Worm (Caenorhabditis elegans): Measurements from ENCODE around the gene grl-28.

The grl-28 gene

ce11 chrV:3592099-3592498 is 40.4 kb upstream of the grl-28 start, which contains the start of gene T22F3.12:
T22F3.12 (minus strand) TSS chrV:3592199.
- TF ChIP-seq nhr-80 (tag; optimal IDR thresholded peaks at IDR 0.05) (no peak), B0035.1 (tag; optimal IDR thresholded peaks at IDR 0.05) (no peak), gei-17 (GFP tag; optimal IDR thresholded peaks at IDR 0.05) (no peak), K11D2.4 (GFP tag; IDR thresholded peaks at IDR 0.05) (no peak), mes-4 (tag; optimal IDR thresholded peaks at IDR 0.05) (no peak), F49E8.2 (tag; optimal IDR thresholded peaks at IDR 0.05; ENCODE audit: insufficient read depth) (no peak), ztf-28 (GFP tag; IDR thresholded peaks at IDR 0.05) (no peak), egrh-3 (GFP tag; IDR thresholded peaks at IDR 0.05) (no peak), F23B12.7 (tag; optimal IDR thresholded peaks at IDR 0.05; ENCODE audit: insufficient read depth) (no peak), nfya-2 (GFP tag; IDR thresholded peaks at IDR 0.05) (no peak), bed-2 (GFP tag; IDR thresholded peaks at IDR 0.05) (no peak), F33H1.4 (GFP tag; IDR thresholded peaks at IDR 0.05) (no peak), madf-6 (GFP tag; IDR thresholded peaks at IDR 0.05) (no peak), die-1 (tag; optimal IDR thresholded peaks at IDR 0.05) (no peak), ceh-40 (GFP tag; IDR thresholded peaks at IDR 0.05) (no peak), mel-28 (tag; optimal IDR thresholded peaks at IDR 0.05; ENCODE audit: borderline replicate concordance) (no peak)

- peak; percentile 62 for TF ChIP-seq D2030.7 (GFP tag; IDR thresholded peaks at IDR 0.05)
- TF ChIP-seq tbp1 (GFP tag; optimal IDR thresholded peaks at IDR 0.05): peak; percentile 86
- peak; percentile 60 for TF ChIP-seq rpc-1 (optimal IDR thresholded peaks at IDR 0.05)
- TF ChIP-seq rpc-1 (tag; optimal IDR thresholded peaks at IDR 0.05): peak; percentile 75
- 0 out of 2 replicates have a peak, but pooled peaks have one; percentile 62 for TF ChIP-seq ceh-40 (GFP tag; IDR thresholded peaks at IDR 0.05)
- TF ChIP-seq ZK185.1 (tag; optimal IDR thresholded peaks at IDR 0.05; ENCODE audit: poor library complexity, severe bottlenecking): peak; percentile 5
- TF ChIP-seq ama-1 (optimal IDR thresholded peaks at IDR 0.05): no peak
- no peak for TF ChIP-seq ama-1 (GFP tag; optimal IDR thresholded peaks at IDR 0.05)
- TF ChIP-seq Y53G8AR.9 (GFP tag; conservative IDR thresholded peaks at IDR 0.05): no peak
- peak; percentile 10 for TF ChIP-seq snpc-1.3 (tag; optimal IDR thresholded peaks at IDR 0.05; ENCODE audit: insufficient read depth)
- TF ChIP-seq nfyb-1 (GFP tag; IDR thresholded peaks at IDR 0.05): no peak
- TF ChIP-seq lir-1 (GFP tag; conservative IDR thresholded peaks at IDR 0.05): no peak
- TF ChIP-seq sea-2 (GFP tag; IDR thresholded peaks at IDR 0.05): no peak
- no peak for TF ChIP-seq snpc-4 (GFP tag; optimal IDR thresholded peaks at IDR 0.05)
- no peak for TF ChIP-seq snpc-4 (tag; optimal IDR thresholded peaks at IDR 0.05)
- TF ChIP-seq madf-8 (GFP tag; conservative IDR thresholded peaks at IDR 0.05): 0 out of 2 replicates have a peak, but pooled peaks have one; percentile 5
- TF ChIP-seq madf-6 (GFP tag; IDR thresholded peaks at IDR 0.05): peak; percentile 37; the same call in 1 of the 2 replicates
- TF ChIP-seq F33H1.4 (GFP tag; IDR thresholded peaks at IDR 0.05): 0 out of 2 replicates have a peak, but pooled peaks have one; percentile 15
- no peak for TF ChIP-seq gei-17 (GFP tag; optimal IDR thresholded peaks at IDR 0.05)
- no peak for TF ChIP-seq xnd-1 (tag; optimal IDR thresholded peaks at IDR 0.05)
- TF ChIP-seq lin-26 (GFP tag; IDR thresholded peaks at IDR 0.05): peak; percentile 87
- TF ChIP-seq hmg-1.2 (GFP tag; IDR thresholded peaks at IDR 0.05): peak; percentile 35; the same call in 1 of the 2 replicates
- no peak for TF ChIP-seq tlf-1 (GFP tag; optimal IDR thresholded peaks at IDR 0.05)
- TF ChIP-seq F52B5.7 (tag; optimal IDR thresholded peaks at IDR 0.05): no peak
- TF ChIP-seq lsl-1 (GFP tag; optimal IDR thresholded peaks at IDR 0.05): no peak
- TF ChIP-seq snpc-3.4 (tag; optimal IDR thresholded peaks at IDR 0.05): peak; percentile 55
- peak; percentile 69; the same call in 1 of the 2 replicates for TF ChIP-seq ztf-25 (GFP tag; IDR thresholded peaks at IDR 0.05)
- TF ChIP-seq B0336.3 (GFP tag; IDR thresholded peaks at IDR 0.05): no peak
- TF ChIP-seq atf-7 (tag; optimal IDR thresholded peaks at IDR 0.05): no peak
- TF ChIP-seq unc-130 (GFP tag; optimal IDR thresholded peaks at IDR 0.05): no peak
- 0 out of 2 replicates have a peak, but pooled peaks have one; percentile 10 for TF ChIP-seq cebp-2 (GFP tag; IDR thresholded peaks at IDR 0.05)
- peak; percentile 65 for TF ChIP-seq B0261.1 (tag; optimal IDR thresholded peaks at IDR 0.05)
- TF ChIP-seq C17E4.6 (GFP tag; IDR thresholded peaks at IDR 0.05): 0 out of 2 replicates have a peak, but pooled peaks have one; percentile 38
- peak; percentile 28 for TF ChIP-seq nhr-90 (tag; optimal IDR thresholded peaks at IDR 0.05)
- TF ChIP-seq egrh-3 (GFP tag; IDR thresholded peaks at IDR 0.05): no peak
- 0 out of 2 replicates have a peak, but pooled peaks have one; percentile 20 for TF ChIP-seq Y56A3A.18 (GFP tag; IDR thresholded peaks at IDR 0.05)
Measured at ce11 chrV:3588223-3588622, 36.6 kb upstream of the grl-28 start.

Measured in whole organism, young adult.